Fruit fly (Drosophila melanogaster) Kc167 (cell line): ENCODE measurements around the gene alpha-Man-Ib.

ENCODE experiments used
- Myc ChIP-seq: fragments of >200 bp; optimal IDR thresholded peaks from 2 replicates; lab custom pipeline; 2017; ENCODE audit warnings: missing external identifiers
- Sin3A ChIP-seq: fragments of >200 bp; optimal IDR thresholded peaks from 2 replicates; lab custom pipeline; 2018; ENCODE audit warnings: missing external identifiers
- h ChIP-seq: fragments of >200 bp; optimal IDR thresholded peaks from 3 replicates; lab custom pipeline; 2018; ENCODE audit warnings: missing external identifiers
- insv ChIP-seq: fragments of >200 bp; optimal IDR thresholded peaks from 3 replicates; lab custom pipeline; 2018; ENCODE audit warnings: missing external identifiers
- psq ChIP-seq: fragments of >200 bp; optimal IDR thresholded peaks from 2 replicates; lab custom pipeline; 2017; ENCODE audit warnings: missing external identifiers
- ttk ChIP-seq: sonication (Bioruptor generic); optimal IDR thresholded peaks from 2 replicates; lab custom pipeline; 2017; ENCODE audit warnings: missing external identifiers

- no peak for TF ChIP-seq insv (lab: Kevin White, UChicago)
- TF ChIP-seq Sin3A (lab: Kevin White, UChicago): no peak
- no peak for TF ChIP-seq Myc
- no peak for TF ChIP-seq psq (lab: Kevin White, UChicago)
- TF ChIP-seq h (lab: Kevin White, UChicago): no peak
- TF ChIP-seq ttk (lab: Kevin White, UChicago): no peak
Measured at dm6 chr3R:29068430-29069207, 44.0 kb downstream of the alpha-Man-Ib start.
